Fruit fly (Drosophila melanogaster) whole organism, prepupa: ENCODE data around the gene STUB1.

Experiments used
- Blimp-1 ChIP-seq: fragments of 200-800 bp; sonication (Bioruptor generic); optimal IDR thresholded peaks from 3 replicates; lab custom pipeline; 2017; ENCODE audit warnings: missing biosample characterization, missing genetic modification characterization, mild to moderate bottlenecking, moderate library complexity, missing genetic modification reagents
- CG11294 ChIP-seq: fragments of 200-800 bp; sonication (Bioruptor generic); IDR thresholded peaks from 2 replicates; pipeline ENCODE4 v1.3.6; 2022; ENCODE audit warnings: missing biosample characterization, missing genetic modification characterization
- CG11902 ChIP-seq: fragments of 200-800 bp; sonication (Bioruptor generic); optimal IDR thresholded peaks from 3 replicates; lab custom pipeline; 2016; ENCODE audit warnings: missing biosample characterization, missing genetic modification characterization
- CG15336 ChIP-seq: fragments of 200-800 bp; sonication (Bioruptor generic); IDR thresholded peaks from 2 replicates; pipeline ENCODE4 v1.3.6; 2022; ENCODE audit warnings: missing biosample characterization, missing genetic modification characterization
- CG1621 ChIP-seq: fragments of 200-800 bp; sonication (Bioruptor generic); optimal IDR thresholded peaks from 3 replicates; lab custom pipeline; 2018; ENCODE audit warnings: missing biosample characterization, mild to moderate bottlenecking, missing genetic modification characterization
- CG16779 ChIP-seq: fragments of 200-800 bp; sonication (Bioruptor generic); optimal IDR thresholded peaks from 3 replicates; lab custom pipeline; 2017; ENCODE audit warnings: missing biosample characterization, mild to moderate bottlenecking, missing genetic modification characterization
- CG31627 ChIP-seq: fragments of 200-800 bp; sonication (Bioruptor generic); optimal IDR thresholded peaks from 3 replicates; lab custom pipeline; 2016; ENCODE audit warnings: missing biosample characterization, missing genetic modification characterization
- CG3919 ChIP-seq: fragments of 200-800 bp; sonication (Bioruptor generic); optimal IDR thresholded peaks from 3 replicates; lab custom pipeline; 2016; ENCODE audit warnings: missing biosample characterization, missing genetic modification characterization
- CG4318 ChIP-seq: fragments of 200-800 bp; sonication (Bioruptor generic); optimal IDR thresholded peaks from 3 replicates; lab custom pipeline; 2017; ENCODE audit warnings: missing biosample characterization, mild to moderate bottlenecking, missing genetic modification characterization
- CG6163 ChIP-seq: fragments of 200-800 bp; sonication (Bioruptor generic); IDR thresholded peaks from 3 replicates; pipeline ENCODE4 v1.3.6; 2022; ENCODE audit warnings: missing biosample characterization, missing genetic modification characterization
- CG6276 ChIP-seq: fragments of 200-800 bp; sonication (Bioruptor generic); optimal IDR thresholded peaks from 2 replicates; lab custom pipeline; 2017; ENCODE audit warnings: missing biosample characterization, mild to moderate bottlenecking, missing genetic modification characterization
- CG8119 ChIP-seq: fragments of 200-800 bp; sonication (Bioruptor generic); IDR thresholded peaks from 3 replicates; pipeline ENCODE4 v1.3.6; 2022; ENCODE audit warnings: missing biosample characterization, missing genetic modification characterization
- CG8319 ChIP-seq: fragments of 200-800 bp; sonication (Bioruptor generic); optimal IDR thresholded peaks from 3 replicates; lab custom pipeline; 2016; ENCODE audit warnings: missing biosample characterization, missing genetic modification characterization
- CG8632 ChIP-seq: fragments of 200-800 bp; sonication (Bioruptor generic); optimal IDR thresholded peaks from 3 replicates; lab custom pipeline; 2016; ENCODE audit warnings: missing biosample characterization, missing genetic modification characterization
- CG9139 ChIP-seq: fragments of 200-800 bp; sonication (Bioruptor generic); optimal IDR thresholded peaks from 3 replicates; lab custom pipeline; 2017; ENCODE audit warnings: missing biosample characterization, mild to moderate bottlenecking, missing genetic modification characterization
- Eip78C ChIP-seq: fragments of 200-800 bp; sonication (Bioruptor generic); peaks from one replicate; lab custom pipeline; 2016; ENCODE audit warnings: missing biosample characterization, missing genetic modification characterization
- Ets21C ChIP-seq: fragments of 200-800 bp; sonication (Bioruptor generic); optimal IDR thresholded peaks from 3 replicates; lab custom pipeline; 2016; ENCODE audit warnings: missing biosample characterization, missing genetic modification characterization
- Ets96B ChIP-seq: fragments of 200-800 bp; optimal IDR thresholded peaks from 2 replicates; lab custom pipeline; 2019; ENCODE audit warnings: missing biosample characterization, mild to moderate bottlenecking, missing genetic modification characterization, moderate library complexity
- Gug ChIP-seq: fragments of 200-800 bp; sonication (Bioruptor generic); IDR thresholded peaks from 2 replicates; pipeline ENCODE4 v1.3.6; 2022; ENCODE audit warnings: missing biosample characterization, missing genetic modification characterization
- Hr38 ChIP-seq: sonication (Bioruptor generic); optimal IDR thresholded peaks from 2 replicates; lab custom pipeline; 2016; ENCODE audit warnings: missing biosample characterization, missing genetic modification characterization
- Hr39 ChIP-seq: fragments of 200-800 bp; sonication (Bioruptor generic); optimal IDR thresholded peaks from 2 replicates; lab custom pipeline; 2016; ENCODE audit warnings: missing biosample characterization, missing genetic modification characterization
- Hr4 ChIP-seq: fragments of 200-800 bp; sonication (Bioruptor generic); optimal IDR thresholded peaks from 3 replicates; lab custom pipeline; 2016; ENCODE audit warnings: missing biosample characterization, missing genetic modification characterization
- Met ChIP-seq: fragments of 200-800 bp; sonication (Bioruptor generic); optimal IDR thresholded peaks from 3 replicates; lab custom pipeline; 2016; ENCODE audit warnings: missing biosample characterization, missing genetic modification characterization
- OdsH ChIP-seq: fragments of 200-800 bp; sonication (Bioruptor generic); optimal IDR thresholded peaks from 3 replicates; lab custom pipeline; 2016; ENCODE audit warnings: missing biosample characterization, missing genetic modification characterization
- Smox ChIP-seq: fragments of 200-800 bp; sonication (Bioruptor generic); optimal IDR thresholded peaks from 3 replicates; lab custom pipeline; 2016; ENCODE audit warnings: missing biosample characterization, missing genetic modification characterization
- Sox14 ChIP-seq: fragments of 200-800 bp; sonication (Bioruptor generic); optimal IDR thresholded peaks from 3 replicates; lab custom pipeline; 2016; ENCODE audit warnings: missing biosample characterization, missing genetic modification characterization
- Sox15 ChIP-seq: fragments of 200-800 bp; sonication (Bioruptor generic); optimal IDR thresholded peaks from 3 replicates; lab custom pipeline; 2016; ENCODE audit warnings: missing biosample characterization, missing genetic modification characterization
- achi ChIP-seq: fragments of 200-800 bp; sonication (Bioruptor generic); optimal IDR thresholded peaks from 3 replicates; lab custom pipeline; 2016; ENCODE audit warnings: missing biosample characterization, missing genetic modification characterization
- cyc ChIP-seq: fragments of 200-800 bp; sonication (Bioruptor generic); optimal IDR thresholded peaks from 3 replicates; lab custom pipeline; 2016; ENCODE audit warnings: missing biosample characterization, missing genetic modification characterization
- dac ChIP-seq: fragments of 200-800 bp; sonication (Bioruptor generic); optimal IDR thresholded peaks from 2 replicates; lab custom pipeline; 2017; ENCODE audit warnings: missing biosample characterization, mild to moderate bottlenecking, missing genetic modification characterization
- eg ChIP-seq: fragments of 200-800 bp; sonication (Bioruptor generic); IDR thresholded peaks from 3 replicates; pipeline ENCODE4 v1.3.6; 2022; ENCODE audit warnings: missing biosample characterization, missing genetic modification characterization
- esn ChIP-seq: fragments of 200-800 bp; sonication (Bioruptor generic); optimal IDR thresholded peaks from 2 replicates; lab custom pipeline; 2016; ENCODE audit warnings: missing biosample characterization, mild to moderate bottlenecking, missing genetic modification characterization, moderate library complexity
- fd59A ChIP-seq: fragments of 200-800 bp; sonication (Bioruptor generic); optimal IDR thresholded peaks from 2 replicates; lab custom pipeline; 2017; ENCODE audit warnings: missing biosample characterization, mild to moderate bottlenecking, missing genetic modification characterization, missing genetic modification reagents
- fkh ChIP-seq: fragments of 200-800 bp; sonication (Bioruptor generic); optimal IDR thresholded peaks from 3 replicates; lab custom pipeline; 2017; ENCODE audit warnings: missing biosample characterization, mild to moderate bottlenecking, missing genetic modification characterization, moderate library complexity
- lz ChIP-seq: fragments of 200-800 bp; sonication (Bioruptor generic); optimal IDR thresholded peaks from 3 replicates; lab custom pipeline; 2016; ENCODE audit warnings: missing biosample characterization, missing genetic modification characterization
- net ChIP-seq: fragments of 200-800 bp; sonication (Bioruptor generic); optimal IDR thresholded peaks from 3 replicates; lab custom pipeline; 2016; ENCODE audit warnings: missing biosample characterization, missing genetic modification characterization
- salr ChIP-seq, 2 experiments: fragments of 200-800 bp; sonication (Bioruptor generic); optimal IDR thresholded peaks; 3 replicates each; lab custom pipeline; 2016 to 2018; ENCODE audit warnings: missing biosample characterization in 2 of 2, missing genetic modification characterization in 2 of 2, mild to moderate bottlenecking in 1 of 2
- spab ChIP-seq: fragments of 200-800 bp; sonication (Bioruptor generic); optimal IDR thresholded peaks from 2 replicates; lab custom pipeline; 2017; ENCODE audit warnings: missing biosample characterization, mild to moderate bottlenecking, missing genetic modification characterization, missing genetic modification reagents
- ss ChIP-seq, 2 experiments: fragments of 200-800 bp; sonication (Bioruptor generic); optimal IDR thresholded peaks; 2 replicates in 1 of 2; 3 replicates in 1 of 2; lab custom pipeline; 2017 to 2018; ENCODE audit warnings: mild to moderate bottlenecking in 2 of 2, missing biosample characterization in 2 of 2, missing genetic modification characterization in 2 of 2, moderate library complexity in 1 of 2
- svp ChIP-seq: fragments of 200-800 bp; sonication (Bioruptor generic); peaks from one replicate; lab custom pipeline; 2016; ENCODE audit warnings: missing biosample characterization, missing genetic modification characterization
- vri ChIP-seq: fragments of 200-800 bp; sonication (Bioruptor generic); optimal IDR thresholded peaks from 3 replicates; lab custom pipeline; 2016; ENCODE audit warnings: missing biosample characterization, mild to moderate bottlenecking, missing genetic modification characterization

The STUB1 gene

DNA sequence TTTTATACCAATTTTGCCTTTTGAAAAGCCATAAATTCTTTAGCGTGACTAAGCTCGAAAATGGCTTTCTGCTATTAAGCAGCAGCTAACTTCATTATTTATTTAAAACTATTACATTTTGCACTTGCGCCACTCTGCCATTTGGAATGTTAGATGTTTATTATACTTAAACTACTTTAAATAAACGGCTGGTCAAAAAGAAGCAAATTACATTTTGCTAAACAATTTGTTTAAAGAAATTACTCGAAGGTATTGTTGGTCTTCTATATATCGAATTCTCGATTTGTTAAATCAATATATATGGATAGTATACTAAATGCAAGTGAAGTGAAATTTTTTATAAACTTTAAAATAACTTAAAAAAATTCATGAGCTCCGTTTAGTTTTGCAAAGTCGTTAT is 14.9 kb downstream of the STUB1 start, which contains the start of gene ppk10:
Gene ppk10, minus strand, starts transcription at position 101 of the 400 bp plus-strand sequence.
- TF ChIP-seq dac (GFP tag; lab: Kevin White, UChicago) (no peak), CG16779 (tag; lab: Kevin White, UChicago) (no peak)

DNA sequence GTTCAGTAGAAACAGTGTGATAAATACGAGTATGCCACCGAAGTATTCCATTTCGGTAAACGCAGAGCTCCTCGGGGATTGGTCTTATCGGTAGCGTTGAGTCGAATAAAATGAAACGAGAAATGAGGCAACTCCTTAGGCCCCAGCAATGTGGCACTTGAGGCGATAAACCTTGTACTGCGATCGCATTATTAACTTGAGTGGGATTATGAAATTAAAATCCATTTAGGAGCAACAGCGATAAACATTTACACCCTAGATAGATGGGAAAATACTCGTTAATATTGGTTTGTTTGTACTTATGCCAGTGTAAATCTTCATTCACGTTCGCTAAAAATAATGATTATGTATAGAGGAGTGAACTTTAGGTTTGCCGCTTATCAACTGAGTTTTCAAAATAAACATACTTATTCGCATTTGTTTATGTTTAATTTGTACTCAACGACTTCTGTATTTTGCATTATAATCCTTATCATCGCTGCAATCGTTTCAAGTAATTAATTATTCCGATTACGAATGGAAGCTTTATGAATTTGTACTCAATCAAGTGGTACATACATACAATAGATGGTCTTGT is 18.7 kb downstream of the STUB1 start:
- TF ChIP-seq Eip78C (peak; percentile 53), vri (peak; percentile 93), Hr38 (no peak), svp (GFP tag; lab: Kevin White, UChicago) (peak; percentile 78)

DNA sequence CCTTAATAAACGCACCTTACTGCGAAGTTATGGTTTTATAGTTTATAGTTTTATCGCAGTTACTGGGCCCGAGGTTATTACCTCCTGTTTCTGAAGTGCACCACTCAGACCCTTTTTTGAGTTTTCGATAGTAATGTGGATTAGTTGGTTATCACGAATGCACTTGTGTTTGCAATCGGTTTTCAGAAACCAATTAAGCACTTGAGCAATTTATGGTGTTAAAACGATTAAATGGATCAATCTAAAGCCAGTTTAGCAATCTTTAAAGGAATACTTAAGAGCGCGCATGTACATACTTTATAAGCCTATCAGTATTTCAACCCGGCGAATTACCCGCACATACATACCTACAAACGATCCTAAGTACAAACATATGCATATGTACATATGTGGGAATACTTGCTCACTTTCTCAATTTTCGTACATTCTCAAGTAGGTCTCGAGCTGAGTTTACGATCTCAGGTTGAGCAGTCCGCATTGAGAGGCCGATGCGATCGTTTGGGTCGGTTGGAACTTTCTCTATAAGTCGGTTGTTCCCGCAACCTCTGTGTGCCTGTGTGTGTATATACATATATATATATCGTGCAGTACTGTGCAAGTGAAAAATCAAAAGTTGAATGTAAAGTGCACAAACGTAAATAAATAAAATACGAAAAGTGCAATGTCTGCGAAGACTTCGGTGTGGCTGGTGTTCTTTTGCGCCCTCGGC is 20.0 kb downstream of the STUB1 start, which contains the start of the genes LManI and LManII:
Gene LManI, minus strand, starts transcription at position 51 of the 709 bp plus-strand sequence.
Gene LManII, plus strand, starts transcription at position 468 of the 709 bp plus-strand sequence.
- peak; percentile 72 for TF ChIP-seq svp (GFP tag; lab: Kevin White, UChicago)
- no peak for TF ChIP-seq fkh (GFP tag; lab: Kevin White, UChicago)
- no peak for TF ChIP-seq ss (GFP tag; optimal IDR thresholded peaks at IDR 0.05; lab: Kevin White, UChicago)
- TF ChIP-seq Blimp-1 (GFP tag; lab: Kevin White, UChicago) = no peak

DNA sequence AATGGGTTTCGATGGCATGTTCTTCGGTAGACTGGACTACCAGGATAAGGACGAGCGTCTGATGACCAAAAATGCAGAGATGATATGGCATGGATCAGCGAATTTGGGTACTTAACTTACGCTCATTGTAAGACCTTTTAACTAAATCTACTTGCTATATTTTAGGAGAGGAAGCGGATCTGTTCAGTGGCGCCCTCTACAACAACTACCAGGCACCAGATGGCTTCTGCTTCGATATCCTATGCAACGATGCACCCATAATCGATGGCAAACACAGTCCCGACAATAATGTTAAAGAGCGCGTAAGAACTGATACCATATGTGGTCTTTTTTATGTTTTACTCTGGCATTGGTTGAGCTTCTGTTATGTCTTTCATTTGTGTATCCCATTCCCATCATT is 21.6 kb downstream of the STUB1 start:
- TF ChIP-seq CG11294 (GFP tag; lab: Robert Waterston, UW) (no peak), salr (GFP tag; optimal IDR thresholded peaks at IDR 0.05; lab: Kevin White, UChicago) (no peak), CG9139 (no peak), Met (no peak), fd59A (GFP tag; lab: Kevin White, UChicago) (no peak), Ets21C (GFP tag; lab: Kevin White, UChicago) (no peak), cyc (GFP tag; lab: Kevin White, UChicago) (no peak), net (GFP tag; lab: Kevin White, UChicago) (no peak), CG6163 (no peak), Sox14 (GFP tag; lab: Kevin White, UChicago) (no peak), svp (GFP tag; lab: Kevin White, UChicago) (no peak), CG4318 (GFP tag; lab: Kevin White, UChicago) (no peak), ss (GFP tag; optimal IDR thresholded peaks at IDR 0.05; lab: Kevin White, UChicago) (no peak), achi (GFP tag; lab: Kevin White, UChicago) (no peak), CG3919 (no peak), Hr4 (no peak), CG8119 (GFP tag; lab: Robert Waterston, UW) (no peak), CG31627 (GFP tag; lab: Kevin White, UChicago) (no peak)
- TF ChIP-seq, all 60 proteins: peak for 0

DNA sequence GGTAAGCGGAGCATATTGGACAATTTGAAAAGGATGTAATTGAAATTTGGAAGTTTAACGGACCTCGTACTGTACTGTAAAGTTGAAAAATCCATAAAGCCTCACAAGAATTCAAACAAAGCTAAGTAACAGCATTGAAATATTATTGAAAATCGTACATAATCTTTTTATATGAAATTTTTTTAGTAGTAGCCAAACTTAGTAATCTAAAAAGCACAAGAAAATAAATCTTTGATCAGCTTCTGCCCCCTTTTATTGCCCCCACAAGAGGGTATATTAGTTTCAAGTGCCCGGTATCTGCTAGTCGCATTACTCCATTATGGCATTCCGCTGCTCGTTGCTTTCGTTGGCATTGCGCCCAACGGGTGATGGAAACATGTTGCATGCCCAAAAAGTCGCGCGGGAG is 29.5 kb downstream of the STUB1 start:
- no peak for TF ChIP-seq CG8632 (GFP tag; lab: Kevin White, UChicago)
- no peak for TF ChIP-seq CG11902 (GFP tag; lab: Kevin White, UChicago)
- TF ChIP-seq Hr4 = peak; percentile 47
- no peak for TF ChIP-seq CG15336 (GFP tag; lab: Robert Waterston, UW)
- no peak for TF ChIP-seq Blimp-1 (GFP tag; lab: Kevin White, UChicago)
- TF ChIP-seq salr (GFP tag; optimal IDR thresholded peaks at IDR 0.05; lab: Kevin White, UChicago) = peak in 1 of 2 experiments; percentile 62
- TF ChIP-seq OdsH (GFP tag; lab: Kevin White, UChicago) = peak; percentile 17
- no peak for TF ChIP-seq spab
- no peak for TF ChIP-seq CG31627 (GFP tag; lab: Kevin White, UChicago)
- TF ChIP-seq CG8319 (GFP tag; lab: Kevin White, UChicago) = no peak
- TF ChIP-seq Eip78C = peak; percentile 79
- TF ChIP-seq esn (GFP tag; lab: Kevin White, UChicago) = no peak
- TF ChIP-seq Ets21C (GFP tag; lab: Kevin White, UChicago) = no peak
- no peak for TF ChIP-seq Sox15
- TF ChIP-seq achi (GFP tag; lab: Kevin White, UChicago) = peak; percentile 18
- no peak for TF ChIP-seq Ets96B (tag; lab: Kevin White, UChicago)
- no peak for TF ChIP-seq Sox14 (GFP tag; lab: Kevin White, UChicago)
- TF ChIP-seq CG11294 (GFP tag; lab: Robert Waterston, UW) = no peak
- no peak for TF ChIP-seq CG1621
- TF ChIP-seq Smox (GFP tag; lab: Kevin White, UChicago) = no peak
- peak; percentile 29 for TF ChIP-seq CG6276 (GFP tag; lab: Kevin White, UChicago)
- TF ChIP-seq CG9139 = no peak
- no peak for TF ChIP-seq Hr39 (GFP tag; lab: Kevin White, UChicago)
- no peak for TF ChIP-seq Gug (GFP tag; lab: Robert Waterston, UW)
- TF ChIP-seq lz = no peak
- TF ChIP-seq eg (GFP tag; lab: Robert Waterston, UW) = no peak
